Fruit fly (Drosophila melanogaster) whole organism, embryonic: ENCODE results near the gene CG17777.
A peak's percentile ranks its signal among the peaks of the same experiment; 100 is the strongest.

Source experiments
- CG10274 ChIP-seq: fragments of 200-800 bp; sonication (Bioruptor generic); optimal IDR thresholded peaks from 3 replicates; lab custom pipeline; 2017; ENCODE audit warnings: missing biosample characterization, mild to moderate bottlenecking, missing genetic modification characterization
- CG11085 ChIP-seq: fragments of 200-800 bp; sonication (Bioruptor generic); IDR thresholded peaks from 2 replicates; pipeline ENCODE4 v1.3.6; 2022; ENCODE audit warnings: missing biosample characterization, missing genetic modification characterization
- CG12104 ChIP-seq: fragments of 200-800 bp; sonication (Bioruptor generic); optimal IDR thresholded peaks from 3 replicates; lab custom pipeline; 2016; ENCODE audit warnings: missing biosample characterization, missing genetic modification characterization
- CG12236 ChIP-seq: fragments of 200-800 bp; sonication (Bioruptor generic); optimal IDR thresholded peaks from 2 replicates; lab custom pipeline; 2016; ENCODE audit warnings: missing biosample characterization, missing genetic modification characterization
- CG14050 ChIP-seq: fragments of 200-800 bp; sonication (Bioruptor generic); IDR thresholded peaks from 3 replicates; pipeline ENCODE4 v1.3.6; 2022; ENCODE audit warnings: missing biosample characterization, missing genetic modification characterization
- CG16863 ChIP-seq: fragments of 200-800 bp; sonication (Bioruptor generic); optimal IDR thresholded peaks from 3 replicates; lab custom pipeline; 2016; ENCODE audit warnings: missing biosample characterization, missing genetic modification characterization
- CG17328 ChIP-seq: fragments of 200-800 bp; sonication (Bioruptor generic); IDR thresholded peaks from 2 replicates; pipeline ENCODE4 v1.3.6; 2022; ENCODE audit warnings: missing biosample characterization, missing genetic modification characterization
- CG17359 ChIP-seq: fragments of 200-800 bp; sonication (Bioruptor generic); optimal IDR thresholded peaks from 3 replicates; lab custom pipeline; 2018; ENCODE audit warnings: missing biosample characterization, mild to moderate bottlenecking, missing genetic modification characterization, moderate library complexity
- CG17829 ChIP-seq: fragments of 200-800 bp; optimal IDR thresholded peaks from 2 replicates; lab custom pipeline; 2019; ENCODE audit warnings: missing biosample characterization, mild to moderate bottlenecking, missing genetic modification characterization, moderate library complexity
- CG30403 ChIP-seq: fragments of 200-800 bp; sonication (Bioruptor generic); optimal IDR thresholded peaks from 3 replicates; lab custom pipeline; 2016; ENCODE audit warnings: missing biosample characterization, missing genetic modification characterization
- CG34376 ChIP-seq: fragments of 200-800 bp; sonication (Bioruptor generic); optimal IDR thresholded peaks from 2 replicates; lab custom pipeline; 2018; ENCODE audit warnings: missing biosample characterization, mild to moderate bottlenecking, missing genetic modification characterization
- CG4730 ChIP-seq: fragments of 200-800 bp; sonication (Bioruptor generic); IDR thresholded peaks from 2 replicates; pipeline ENCODE4 v1.3.6; 2022; ENCODE audit warnings: missing biosample characterization, missing genetic modification characterization
- CG5953 ChIP-seq: fragments of 200-800 bp; sonication (Bioruptor generic); IDR thresholded peaks from 2 replicates; pipeline ENCODE4 v1.3.6; 2022; ENCODE audit warnings: missing biosample characterization, missing genetic modification characterization
- CG6765 ChIP-seq: fragments of 200-800 bp; sonication (Bioruptor generic); optimal IDR thresholded peaks from 3 replicates; lab custom pipeline; 2017; ENCODE audit warnings: missing biosample characterization, mild to moderate bottlenecking, missing genetic modification characterization
- CG6791 ChIP-seq: fragments of 200-800 bp; sonication (Bioruptor generic); IDR thresholded peaks from 3 replicates; pipeline ENCODE4 v1.3.6; 2022; ENCODE audit warnings: missing biosample characterization, missing genetic modification characterization; ENCODE audit not compliant: partially characterized antibody
- CG6854 ChIP-seq: fragments of 200-800 bp; sonication (Bioruptor generic); optimal IDR thresholded peaks from 3 replicates; lab custom pipeline; 2017; ENCODE audit warnings: missing biosample characterization, mild to moderate bottlenecking, missing genetic modification characterization
- CG8944 ChIP-seq: fragments of 200-800 bp; sonication (Bioruptor generic); optimal IDR thresholded peaks from 3 replicates; lab custom pipeline; 2016; ENCODE audit warnings: missing biosample characterization, missing genetic modification characterization
- CG9727 ChIP-seq: fragments of 200-800 bp; sonication (Bioruptor generic); optimal IDR thresholded peaks from 3 replicates; lab custom pipeline; 2017; ENCODE audit warnings: missing biosample characterization, mild to moderate bottlenecking, missing genetic modification characterization
- D ChIP-seq, 2 experiments: fragments of 200-800 bp in 1 of 2; fragments of >200 bp in 1 of 2; sonication (Bioruptor generic) in 1 of 2; optimal IDR thresholded peaks; 2 replicates in 1 of 2; 3 replicates in 1 of 2; lab custom pipeline; 2017; ENCODE audit warnings: mild to moderate bottlenecking in 1 of 2, missing biosample characterization in 1 of 2, missing genetic modification characterization in 1 of 2, missing genetic modification reagents in 1 of 2
- Dek ChIP-seq: fragments of 200-800 bp; sonication (Bioruptor generic); optimal IDR thresholded peaks from 3 replicates; lab custom pipeline; 2019; ENCODE audit warnings: missing biosample characterization, mild to moderate bottlenecking, missing genetic modification characterization, moderate library complexity
- E2f1 ChIP-seq: fragments of 200-800 bp; sonication (Bioruptor generic); IDR thresholded peaks from 2 replicates; pipeline ENCODE4 v1.3.6; 2022; ENCODE audit warnings: missing biosample characterization, missing genetic modification characterization
- Eip74EF ChIP-seq, 2 experiments: fragments of 200-800 bp in 1 of 2; fragments of >200 bp in 1 of 2; sonication (Bioruptor generic) in 1 of 2; optimal IDR thresholded peaks; 2 replicates each; lab custom pipeline; 2017 to 2019; ENCODE audit warnings: missing biosample characterization in 2 of 2, missing genetic modification characterization in 2 of 2, mild to moderate bottlenecking in 1 of 2, moderate library complexity in 1 of 2
- Elba2 ChIP-seq: fragments of 200-800 bp; sonication (Bioruptor generic); optimal IDR thresholded peaks from 3 replicates; lab custom pipeline; 2016; ENCODE audit warnings: missing biosample characterization, missing genetic modification characterization
- Gug ChIP-seq: fragments of 200-800 bp; sonication (Bioruptor generic); IDR thresholded peaks from 4 replicates; pipeline ENCODE4 v1.3.6; 2022; ENCODE audit warnings: missing biosample characterization, missing genetic modification characterization
- H2.0 ChIP-seq: fragments of 200-800 bp; sonication (Bioruptor generic); IDR thresholded peaks from 2 replicates; pipeline ENCODE4 v1.3.6; 2022; ENCODE audit warnings: missing biosample characterization, missing genetic modification characterization
- HHEX ChIP-seq: fragments of 200-800 bp; sonication (Bioruptor generic); optimal IDR thresholded peaks from 3 replicates; lab custom pipeline; 2017; ENCODE audit warnings: missing biosample characterization, mild to moderate bottlenecking, missing genetic modification characterization, missing genetic modification reagents
- Jarid2 ChIP-seq: fragments of 200-800 bp; sonication (Bioruptor generic); optimal IDR thresholded peaks from 3 replicates; lab custom pipeline; 2017; ENCODE audit warnings: mild to moderate bottlenecking, missing biosample characterization, missing genetic modification reagents, missing genetic modification characterization
- Mad ChIP-seq: fragments of 200-800 bp; sonication (Bioruptor generic); optimal IDR thresholded peaks from 2 replicates; lab custom pipeline; 2016; ENCODE audit warnings: missing biosample characterization, missing genetic modification characterization
- Med ChIP-seq: fragments of 200-800 bp; sonication (Bioruptor generic); peaks from one replicate; lab custom pipeline; 2016; ENCODE audit warnings: missing biosample characterization, missing genetic modification characterization, mild to moderate bottlenecking, inconsistent platforms, moderate library complexity
- NC2β ChIP-seq: fragments of 200-800 bp; sonication (Bioruptor generic); optimal IDR thresholded peaks from 2 replicates; lab custom pipeline; 2016; ENCODE audit warnings: missing biosample characterization, missing genetic modification characterization
- Nf-YA ChIP-seq: fragments of 200-800 bp; sonication (Bioruptor generic); IDR thresholded peaks from 2 replicates; pipeline ENCODE4 v1.3.6; 2022; ENCODE audit warnings: missing biosample characterization, missing genetic modification characterization
- Ptx1 ChIP-seq: fragments of 200-800 bp; sonication (Bioruptor generic); IDR thresholded peaks from 2 replicates; pipeline ENCODE4 v1.3.6; 2022; ENCODE audit warnings: missing biosample characterization, missing genetic modification characterization
- Ssrp ChIP-seq: fragments of 200-800 bp; sonication (Bioruptor generic); optimal IDR thresholded peaks from 2 replicates; lab custom pipeline; 2018; ENCODE audit warnings: missing biosample characterization, mild to moderate bottlenecking, missing genetic modification characterization, moderate library complexity
- cg ChIP-seq: fragments of 200-800 bp; sonication (Bioruptor generic); optimal IDR thresholded peaks from 3 replicates; lab custom pipeline; 2019; ENCODE audit warnings: missing biosample characterization, mild to moderate bottlenecking, missing genetic modification characterization, moderate library complexity
- chinmo ChIP-seq: fragments of 200-800 bp; sonication (Bioruptor generic); IDR thresholded peaks from 4 replicates; pipeline ENCODE4 v1.3.6; 2022; ENCODE audit warnings: missing biosample characterization, missing genetic modification characterization; ENCODE audit not compliant: partially characterized antibody
- ci ChIP-seq: fragments of 200-800 bp; sonication (Bioruptor generic); IDR thresholded peaks from 3 replicates; pipeline ENCODE4 v1.3.6; 2022; ENCODE audit warnings: missing biosample characterization, missing genetic modification characterization
- ewg ChIP-seq: fragments of 200-800 bp; sonication (Bioruptor generic); optimal IDR thresholded peaks from 3 replicates; lab custom pipeline; 2017; ENCODE audit warnings: mild to moderate bottlenecking, missing biosample characterization, missing genetic modification reagents, missing genetic modification characterization
- fru ChIP-seq: fragments of >200 bp; optimal IDR thresholded peaks from 2 replicates; lab custom pipeline; 2017
- ftz-f1 ChIP-seq: fragments of 200-800 bp; sonication (Bioruptor generic); optimal IDR thresholded peaks from 2 replicates; lab custom pipeline; 2016; ENCODE audit warnings: missing biosample characterization, missing genetic modification characterization
- gt ChIP-seq: fragments of 200-800 bp; sonication (Bioruptor generic); IDR thresholded peaks from 2 replicates; pipeline ENCODE4 v1.3.6; 2022; ENCODE audit warnings: missing biosample characterization, missing genetic modification characterization
- hth ChIP-seq: fragments of >200 bp; optimal IDR thresholded peaks from 2 replicates; lab custom pipeline; 2017; ENCODE audit warnings: inconsistent platforms
- ken ChIP-seq: fragments of 200-800 bp; sonication (Bioruptor generic); IDR thresholded peaks from 3 replicates; pipeline ENCODE4 v1.3.6; 2022; ENCODE audit warnings: missing biosample characterization, missing genetic modification characterization
- p53 ChIP-seq: fragments of 200-800 bp; sonication (Bioruptor generic); optimal IDR thresholded peaks from 2 replicates; lab custom pipeline; 2016; ENCODE audit warnings: missing biosample characterization, missing genetic modification characterization
- pan ChIP-seq, 4 experiments: fragments of >200 bp in 3 of 4; fragments of 200-800 bp in 1 of 4; sonication (Bioruptor generic) in 1 of 4; optimal IDR thresholded peaks in 3 of 4; IDR thresholded peaks in 1 of 4; 2 replicates each; pipeline versions ENCODE4 v1.3.6 to Lab custom; 2017 to 2022; ENCODE audit warnings: missing biosample characterization in 2 of 4, missing genetic modification characterization in 2 of 4, mixed read lengths in 1 of 4
- pfk ChIP-seq: fragments of 200-800 bp; sonication (Bioruptor generic); optimal IDR thresholded peaks from 2 replicates; lab custom pipeline; 2018; ENCODE audit warnings: missing biosample characterization, mild to moderate bottlenecking, missing genetic modification characterization, moderate library complexity
- prd ChIP-seq, 3 experiments: fragments of >200 bp in 2 of 3; fragments of 200-800 bp in 1 of 3; sonication (Bioruptor generic) in 1 of 3; optimal IDR thresholded peaks in 2 of 3; IDR thresholded peaks in 1 of 3; 2 replicates in 2 of 3; 3 replicates in 1 of 3; pipeline versions ENCODE4 v1.3.6 to Lab custom; 2017 to 2022; ENCODE audit warnings: missing biosample characterization in 1 of 3, missing genetic modification characterization in 1 of 3
- run ChIP-seq: fragments of 200-800 bp; sonication (Bioruptor generic); optimal IDR thresholded peaks from 3 replicates; lab custom pipeline; 2018; ENCODE audit warnings: missing biosample characterization, mild to moderate bottlenecking, missing genetic modification characterization
- sens ChIP-seq: fragments of 200-800 bp; sonication (Bioruptor generic); peaks from one replicate; lab custom pipeline; 2016; ENCODE audit warnings: missing biosample characterization, missing genetic modification characterization
- usp ChIP-seq: fragments of >200 bp; optimal IDR thresholded peaks from 2 replicates; lab custom pipeline; 2017; ENCODE audit warnings: missing biosample characterization, missing genetic modification characterization
- zfh2 ChIP-seq: fragments of 200-800 bp; sonication (Bioruptor generic); optimal IDR thresholded peaks from 2 replicates; lab custom pipeline; 2016; ENCODE audit warnings: missing biosample characterization, missing genetic modification characterization

The CG17777 gene

dm6 chrX:2166129-2166528 lies 20.5 kb upstream of the CG17777 start (continued):
- TF ChIP-seq Gug (GFP tag; lab: Robert Waterston, UW) (peak; percentile 59; the same call in 3 of the 4 replicates), pan (optimal IDR thresholded peaks at IDR 0.05; lab: Kevin White, UChicago) (no peak), pan (GFP tag; optimal IDR thresholded peaks at IDR 0.05 in 1 of 2, IDR thresholded peaks at IDR 0.05 in 1 of 2) (peak in 1 of 2 experiments; percentile 47), CG12104 (no peak), CG6791 (GFP tag; lab: Robert Waterston, UW) (no peak), CG17328 (peak; percentile 82), pfk (GFP tag; lab: Kevin White, UChicago) (no peak), Ssrp (peak; percentile 49), CG9727 (no peak), chinmo (no peak), run (no peak), Med (peak; percentile 11), fru (no peak), CG17829 (tag; lab: Kevin White, UChicago) (no peak), cg (GFP tag; lab: Kevin White, UChicago) (no peak), CG6854 (GFP tag; lab: Kevin White, UChicago) (no peak), CG30403 (GFP tag; lab: Kevin White, UChicago) (peak; percentile 43), HHEX (GFP tag; lab: Kevin White, UChicago) (no peak), CG6765 (GFP tag; lab: Kevin White, UChicago) (no peak), CG11085 (GFP tag; lab: Robert Waterston, UW) (no peak), Dek (no peak), hth (lab: Kevin White, UChicago) (no peak), Eip74EF (GFP tag; optimal IDR thresholded peaks at IDR 0.05; lab: Kevin White, UChicago) (peak in 1 of 2 experiments; percentile 42), E2f1 (GFP tag; lab: Robert Waterston, UW) (peak; percentile 46; the same call in 1 of the 2 replicates), ewg (peak; percentile 51), Ptx1 (GFP tag; lab: Robert Waterston, UW) (0 out of 2 replicates have a peak, but pooled peaks have one; percentile 14), CG4730 (GFP tag; lab: Robert Waterston, UW) (no peak), Nf-YA (peak; percentile 47; the same call in 1 of the 2 replicates), gt (GFP tag; lab: Robert Waterston, UW) (no peak), CG14050 (GFP tag; lab: Robert Waterston, UW) (peak; percentile 50; the same call in 2 of the 3 replicates), CG34376 (GFP tag; lab: Kevin White, UChicago) (no peak), ftz-f1 (GFP tag; lab: Kevin White, UChicago) (no peak), Mad (GFP tag; lab: Kevin White, UChicago) (no peak), Elba2 (no peak), Jarid2 (GFP tag; lab: Kevin White, UChicago) (no peak), prd (optimal IDR thresholded peaks at IDR 0.05; lab: Kevin White, UChicago) (no peak), prd (GFP tag; IDR thresholded peaks at IDR 0.05; lab: Robert Waterston, UW) (peak; percentile 78; the same call in 2 of the 3 replicates), ci (GFP tag; lab: Robert Waterston, UW) (peak; percentile 92), CG10274 (GFP tag; lab: Kevin White, UChicago) (no peak), usp (GFP tag; lab: Kevin White, UChicago) (no peak), sens (GFP tag; lab: Kevin White, UChicago) (peak; percentile 66), H2.0 (GFP tag; lab: Robert Waterston, UW) (peak; percentile 49), NC2β (GFP tag; lab: Kevin White, UChicago) (peak; percentile 35), ken (GFP tag; lab: Robert Waterston, UW) (peak; percentile 80), p53 (GFP tag; lab: Kevin White, UChicago) (no peak), CG17359 (tag; lab: Kevin White, UChicago) (peak; percentile 71), CG16863 (GFP tag; lab: Kevin White, UChicago) (peak; percentile 34), D (optimal IDR thresholded peaks at IDR 0.05; lab: Kevin White, UChicago) (no peak), D (GFP tag; optimal IDR thresholded peaks at IDR 0.05; lab: Kevin White, UChicago) (peak; percentile 22), CG12236 (GFP tag; lab: Kevin White, UChicago) (no peak), zfh2 (GFP tag; lab: Kevin White, UChicago) (no peak), CG8944 (peak; percentile 50), CG5953 (peak; percentile 78)
